Fruit fly (Drosophila melanogaster): ENCODE measurements around the gene sn.

The sn gene

DNA sequence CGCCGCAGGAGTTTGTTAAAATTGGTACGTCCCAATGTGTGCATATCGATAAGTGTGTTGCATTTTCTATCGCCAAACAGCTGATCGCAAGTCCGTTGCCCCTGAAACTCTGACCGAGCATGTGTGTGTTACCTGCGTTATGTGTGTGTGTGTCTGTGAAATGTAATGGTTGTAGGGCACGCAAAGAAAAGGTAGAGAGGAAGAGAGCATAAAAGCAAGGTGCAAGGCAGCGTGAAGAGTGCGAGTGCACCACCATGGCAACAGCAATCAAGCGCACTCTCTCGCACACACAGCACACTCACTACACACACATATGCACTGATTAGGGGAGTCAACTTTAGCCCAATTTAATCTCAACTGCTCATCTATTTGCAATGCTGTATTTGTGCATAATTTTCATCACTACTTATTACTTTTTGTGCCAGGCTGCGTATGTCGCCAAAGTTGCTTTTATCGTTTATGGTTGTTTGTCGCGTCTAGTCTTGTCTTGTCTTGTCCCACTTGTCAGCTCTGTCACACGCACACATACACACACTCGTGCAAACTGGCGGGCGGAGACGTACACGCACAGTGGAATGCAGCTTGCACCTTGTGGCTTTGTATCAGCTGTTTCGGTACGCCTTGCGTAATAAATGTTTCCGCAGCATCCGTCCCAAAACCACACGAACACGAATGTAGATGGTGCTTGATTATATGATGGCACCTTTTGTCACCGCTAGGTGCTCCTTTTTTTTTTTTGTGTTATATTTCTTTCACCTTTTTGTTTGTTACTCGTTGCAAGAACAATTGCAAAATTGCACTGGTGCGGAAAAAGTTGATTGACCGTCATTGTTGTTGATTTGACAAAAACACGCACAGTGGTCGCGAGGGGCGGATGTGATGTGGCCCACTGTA, 26.0 kb upstream of the sn start (continued):
- TF ChIP-seq CG10462 (GFP tag; optimal IDR thresholded peaks at IDR 0.05): peak; percentile 77
- peak; percentile 72 for TF ChIP-seq dm (GFP tag; optimal IDR thresholded peaks at IDR 0.05)
- TF ChIP-seq CG6654 (GFP tag; optimal IDR thresholded peaks at IDR 0.05): peak; percentile 67
- no peak for TF ChIP-seq Ravus (GFP tag; IDR thresholded peaks at IDR 0.05)
- TF ChIP-seq CG12391 (tag; optimal IDR thresholded peaks at IDR 0.05): peak; percentile 83
- peak; percentile 80 for TF ChIP-seq Xrp1 (GFP tag; IDR thresholded peaks at IDR 0.05)
- TF ChIP-seq CG31388 (GFP tag; optimal IDR thresholded peaks at IDR 0.05): peak; percentile 37
- TF ChIP-seq CG16779 (GFP tag; IDR thresholded peaks at IDR 0.05): no peak
- no peak for TF ChIP-seq h (optimal IDR thresholded peaks at IDR 0.05)
- no peak for TF ChIP-seq gro (GFP tag; optimal IDR thresholded peaks at IDR 0.05)
- peak; percentile 25 for TF ChIP-seq ERR (GFP tag; optimal IDR thresholded peaks at IDR 0.05)
- TF ChIP-seq zen (tag; optimal IDR thresholded peaks at IDR 0.05): peak; percentile 54
- peak; percentile 61 for TF ChIP-seq dan (GFP tag; IDR thresholded peaks at IDR 0.05)
- TF ChIP-seq caup (GFP tag; optimal IDR thresholded peaks at IDR 0.05; ENCODE audit: severe bottlenecking): peak; percentile 31
- TF ChIP-seq Bgb (GFP tag; IDR thresholded peaks at IDR 0.05; ENCODE audit: partially characterized antibody): no peak; the same call in 1 of the 2 replicates
- TF ChIP-seq Hmx (GFP tag; optimal IDR thresholded peaks at IDR 0.05): no peak
- peak; percentile 76 for TF ChIP-seq CG32772 (GFP tag; IDR thresholded peaks at IDR 0.05)
- TF ChIP-seq Sox102F (GFP tag; optimal IDR thresholded peaks at IDR 0.05): peak; percentile 87
- TF ChIP-seq CG7357 (GFP tag; IDR thresholded peaks at IDR 0.05): peak; percentile 58; the same call in 2 of the 3 replicates
- TF ChIP-seq CG15269 (tag; optimal IDR thresholded peaks at IDR 0.05): peak; percentile 76
- TF ChIP-seq CoRest (tag; optimal IDR thresholded peaks at IDR 0.05): peak; percentile 91
- peak; percentile 69; the same call in 2 of the 3 replicates for TF ChIP-seq jigr1 (GFP tag; IDR thresholded peaks at IDR 0.05)
- peak; percentile 64 for TF ChIP-seq CG6813 (GFP tag; optimal IDR thresholded peaks at IDR 0.05)
- peak; percentile 70 for TF ChIP-seq CG13296 (GFP tag; optimal IDR thresholded peaks at IDR 0.05)
- TF ChIP-seq Hr78 (GFP tag; optimal IDR thresholded peaks at IDR 0.05): no peak
- TF ChIP-seq hkb (optimal IDR thresholded peaks at IDR 0.05): no peak
- peak; percentile 61; the same call in 1 of the 2 replicates for TF ChIP-seq hkb (GFP tag; IDR thresholded peaks at IDR 0.05)
- TF ChIP-seq CG33557 (GFP tag; optimal IDR thresholded peaks at IDR 0.05): peak; percentile 84
- TF ChIP-seq Hey (tag; optimal IDR thresholded peaks at IDR 0.05): no peak
- TF ChIP-seq CG7271 (tag; optimal IDR thresholded peaks at IDR 0.05): no peak
- TF ChIP-seq her (GFP tag; optimal IDR thresholded peaks at IDR 0.05): peak; percentile 53
- TF ChIP-seq HLHmδ (GFP tag; optimal IDR thresholded peaks at IDR 0.05): peak; percentile 3
- TF ChIP-seq CG33213 (GFP tag; optimal IDR thresholded peaks at IDR 0.05): peak; percentile 58
- no peak for TF ChIP-seq CG2129 (GFP tag; IDR thresholded peaks at IDR 0.05; ENCODE audit: partially characterized antibody)
- TF ChIP-seq CG32532 (GFP tag; IDR thresholded peaks at IDR 0.05): 0 out of 2 replicates have a peak, but pooled peaks have one; percentile 52
- peak; percentile 74 for TF ChIP-seq ems (GFP tag; optimal IDR thresholded peaks at IDR 0.05)
- peak; percentile 61 for TF ChIP-seq ssp (GFP tag; IDR thresholded peaks at IDR 0.05)
- peak; percentile 66 to 87 for TF ChIP-seq bsh (GFP tag; optimal IDR thresholded peaks at IDR 0.05)
- TF ChIP-seq CG1529 (GFP tag; optimal IDR thresholded peaks at IDR 0.05): peak; percentile 85
- peak; percentile 52; the same call in 1 of the 3 replicates for TF ChIP-seq H15 (GFP tag; IDR thresholded peaks at IDR 0.05)
- TF ChIP-seq CG12236 (GFP tag; optimal IDR thresholded peaks at IDR 0.05): peak; percentile 64
- TF ChIP-seq CG3726 (GFP tag; IDR thresholded peaks at IDR 0.05): peak; percentile 70; the same call in 1 of the 3 replicates
- TF ChIP-seq Mes4 (GFP tag; optimal IDR thresholded peaks at IDR 0.05): peak; percentile 87
- no peak for TF ChIP-seq CG4360 (GFP tag; IDR thresholded peaks at IDR 0.05)
- peak; percentile 47; the same call in 1 of the 2 replicates for TF ChIP-seq CG6272 (GFP tag; IDR thresholded peaks at IDR 0.05)
- TF ChIP-seq CG10321 (GFP tag; IDR thresholded peaks at IDR 0.05): peak; percentile 9; the same call in 1 of the 2 replicates
- peak; percentile 80 for TF ChIP-seq CG7786 (GFP tag; optimal IDR thresholded peaks at IDR 0.05)
- no peak for TF ChIP-seq bbx (GFP tag; IDR thresholded peaks at IDR 0.05; ENCODE audit: partially characterized antibody)

All from whole organism, embryonic.